Fruit fly (Drosophila melanogaster): ENCODE data around the gene CG42789.
A peak's percentile ranks its signal among the peaks of the same experiment; 100 is the strongest.

Gene CG42789

dm6 chr3R:26784108-26784507 lies at the start of gene CG42789:
Gene CG42789 (minus strand): TSS chr3R:26784208.
- TF ChIP-seq CG12605 (GFP tag; IDR thresholded peaks at IDR 0.05) (no peak), CG15710 (tag; optimal IDR thresholded peaks at IDR 0.05) (no peak), rn (GFP tag; IDR thresholded peaks at IDR 0.05) (no peak), fd96Ca (GFP tag; IDR thresholded peaks at IDR 0.05) (no peak), Pif1B (GFP tag; optimal IDR thresholded peaks at IDR 0.05) (no peak), Pif1A (GFP tag; optimal IDR thresholded peaks at IDR 0.05) (no peak), D1 (tag; optimal IDR thresholded peaks at IDR 0.05) (no peak), CG17806 (tag; optimal IDR thresholded peaks at IDR 0.05) (no peak), CG8301 (tag; optimal IDR thresholded peaks at IDR 0.05) (no peak), CG14655 (GFP tag; optimal IDR thresholded peaks at IDR 0.05) (no peak), Ets98B (GFP tag; IDR thresholded peaks at IDR 0.05) (no peak), CG34367 (tag; optimal IDR thresholded peaks at IDR 0.05) (no peak), CG32121 (GFP tag; IDR thresholded peaks at IDR 0.05) (no peak), CG13204 (GFP tag; optimal IDR thresholded peaks at IDR 0.05) (no peak), EcR (GFP tag; optimal IDR thresholded peaks at IDR 0.05) (no peak), Snoo (tag; optimal IDR thresholded peaks at IDR 0.05) (no peak), gl (tag; optimal IDR thresholded peaks at IDR 0.05) (no peak), CG4496 (GFP tag; IDR thresholded peaks at IDR 0.05) (no peak)

dm6 chr3R:26831861-26832260 lies 47.9 kb upstream of the CG42789 start:
- TF ChIP-seq Ets98B (GFP tag; IDR thresholded peaks at IDR 0.05) (peak; percentile 32; the same call in 1 of the 2 replicates), CG10348 (GFP tag; IDR thresholded peaks at IDR 0.05) (no peak), CG17806 (tag; optimal IDR thresholded peaks at IDR 0.05) (peak; percentile 80), rn (GFP tag; IDR thresholded peaks at IDR 0.05) (no peak), CG32121 (GFP tag; IDR thresholded peaks at IDR 0.05) (no peak), CG9948 (tag; optimal IDR thresholded peaks at IDR 0.05) (peak; percentile 84), CG34367 (tag; optimal IDR thresholded peaks at IDR 0.05) (peak; percentile 61), EcR (GFP tag; optimal IDR thresholded peaks at IDR 0.05) (no peak), CG15710 (tag; optimal IDR thresholded peaks at IDR 0.05) (peak; percentile 71), CG13204 (GFP tag; optimal IDR thresholded peaks at IDR 0.05) (no peak), CG8301 (tag; optimal IDR thresholded peaks at IDR 0.05) (peak; percentile 69), CG8159 (tag; optimal IDR thresholded peaks at IDR 0.05) (peak; percentile 71), Pif1A (GFP tag; optimal IDR thresholded peaks at IDR 0.05) (peak; percentile 72), CG4496 (GFP tag; IDR thresholded peaks at IDR 0.05) (no peak), CG14655 (GFP tag; optimal IDR thresholded peaks at IDR 0.05) (peak; percentile 85), Pif1B (GFP tag; optimal IDR thresholded peaks at IDR 0.05) (peak; percentile 67), gl (tag; optimal IDR thresholded peaks at IDR 0.05) (peak; percentile 38), D1 (tag; optimal IDR thresholded peaks at IDR 0.05) (no peak), Snoo (tag; optimal IDR thresholded peaks at IDR 0.05) (no peak), fd96Ca (GFP tag; IDR thresholded peaks at IDR 0.05) (0 out of 3 replicates have a peak, but pooled peaks have one; percentile 42), CG12605 (GFP tag; IDR thresholded peaks at IDR 0.05) (peak; percentile 37; the same call in 1 of the 2 replicates)

- TF ChIP-seq CG8159 (tag; optimal IDR thresholded peaks at IDR 0.05), result peak; percentile 79
- peak; percentile 38 for TF ChIP-seq D1 (tag; optimal IDR thresholded peaks at IDR 0.05)
- no peak for TF ChIP-seq EcR (GFP tag; optimal IDR thresholded peaks at IDR 0.05)
- TF ChIP-seq CG17806 (tag; optimal IDR thresholded peaks at IDR 0.05), result peak; percentile 79
- peak; percentile 72 for TF ChIP-seq Pif1B (GFP tag; optimal IDR thresholded peaks at IDR 0.05)
- TF ChIP-seq Pif1A (GFP tag; optimal IDR thresholded peaks at IDR 0.05), result peak; percentile 79
- TF ChIP-seq CG15710 (tag; optimal IDR thresholded peaks at IDR 0.05), result peak; percentile 75
- peak; percentile 83 for TF ChIP-seq fd96Ca (GFP tag; IDR thresholded peaks at IDR 0.05)
- peak; percentile 66 for TF ChIP-seq CG8301 (tag; optimal IDR thresholded peaks at IDR 0.05)
- peak; percentile 76 for TF ChIP-seq CG14655 (GFP tag; optimal IDR thresholded peaks at IDR 0.05)
- peak; percentile 61; the same call in 1 of the 2 replicates for TF ChIP-seq CG32121 (GFP tag; IDR thresholded peaks at IDR 0.05)
- TF ChIP-seq gl (tag; optimal IDR thresholded peaks at IDR 0.05), result peak; percentile 46
- 0 out of 2 replicates have a peak, but pooled peaks have one; percentile 30 for TF ChIP-seq rn (GFP tag; IDR thresholded peaks at IDR 0.05)
- TF ChIP-seq CG10348 (GFP tag; IDR thresholded peaks at IDR 0.05), result no peak
- TF ChIP-seq CG13204 (GFP tag; optimal IDR thresholded peaks at IDR 0.05), result peak; percentile 1
- peak; percentile 71 for TF ChIP-seq Ets98B (GFP tag; IDR thresholded peaks at IDR 0.05)
- TF ChIP-seq CG9948 (tag; optimal IDR thresholded peaks at IDR 0.05), result peak; percentile 69
- peak; percentile 67 for TF ChIP-seq CG4496 (GFP tag; IDR thresholded peaks at IDR 0.05)
- peak; percentile 51 for TF ChIP-seq Snoo (tag; optimal IDR thresholded peaks at IDR 0.05)
- TF ChIP-seq CG34367 (tag; optimal IDR thresholded peaks at IDR 0.05), result peak; percentile 69
- TF ChIP-seq CG12605 (GFP tag; IDR thresholded peaks at IDR 0.05), result peak; percentile 49; the same call in 1 of the 2 replicates
Measured at dm6 chr3R:26821117-26821516, 37.1 kb upstream of the CG42789 start.

DNA sequence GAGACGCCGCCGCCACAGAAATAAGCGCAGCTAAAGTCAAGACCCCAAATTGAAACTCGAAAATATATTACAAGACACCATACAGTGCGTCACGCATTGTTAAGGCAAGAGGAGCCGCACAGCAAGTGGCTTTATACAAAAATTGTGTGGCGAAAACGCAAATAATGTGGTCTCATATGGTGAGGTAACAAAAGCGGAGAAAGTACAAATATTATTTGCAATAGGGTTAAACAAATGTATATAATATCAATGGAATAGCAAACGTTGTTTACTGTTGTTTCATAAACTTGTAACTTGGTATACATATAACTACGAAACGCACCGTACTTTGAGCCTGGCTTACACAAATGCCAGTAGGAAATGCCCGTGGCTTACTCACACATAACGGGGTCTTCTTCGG lies 20.8 kb upstream of the CG42789 start:
- TF ChIP-seq CG15710 (tag; optimal IDR thresholded peaks at IDR 0.05), result no peak
- TF ChIP-seq CG14655 (GFP tag; optimal IDR thresholded peaks at IDR 0.05), result peak; percentile 56
- TF ChIP-seq CG32121 (GFP tag; IDR thresholded peaks at IDR 0.05), result no peak
- no peak for TF ChIP-seq CG34367 (tag; optimal IDR thresholded peaks at IDR 0.05)
- TF ChIP-seq CG17806 (tag; optimal IDR thresholded peaks at IDR 0.05), result no peak
- no peak for TF ChIP-seq CG4496 (GFP tag; IDR thresholded peaks at IDR 0.05)
- peak; percentile 20 for TF ChIP-seq Pif1A (GFP tag; optimal IDR thresholded peaks at IDR 0.05)
- TF ChIP-seq CG8159 (tag; optimal IDR thresholded peaks at IDR 0.05), result peak; percentile 13
- TF ChIP-seq EcR (GFP tag; optimal IDR thresholded peaks at IDR 0.05), result no peak
- TF ChIP-seq CG8301 (tag; optimal IDR thresholded peaks at IDR 0.05), result peak; percentile 47
- no peak for TF ChIP-seq fd96Ca (GFP tag; IDR thresholded peaks at IDR 0.05)
- TF ChIP-seq Snoo (tag; optimal IDR thresholded peaks at IDR 0.05), result no peak
- TF ChIP-seq CG13204 (GFP tag; optimal IDR thresholded peaks at IDR 0.05), result no peak
- no peak for TF ChIP-seq Ets98B (GFP tag; IDR thresholded peaks at IDR 0.05)
- no peak for TF ChIP-seq gl (tag; optimal IDR thresholded peaks at IDR 0.05)
- no peak for TF ChIP-seq D1 (tag; optimal IDR thresholded peaks at IDR 0.05)
- no peak for TF ChIP-seq rn (GFP tag; IDR thresholded peaks at IDR 0.05)
- TF ChIP-seq CG10348 (GFP tag; IDR thresholded peaks at IDR 0.05), result no peak
- no peak for TF ChIP-seq CG12605 (GFP tag; IDR thresholded peaks at IDR 0.05)
- no peak for TF ChIP-seq Pif1B (GFP tag; optimal IDR thresholded peaks at IDR 0.05)
- TF ChIP-seq CG9948 (tag; optimal IDR thresholded peaks at IDR 0.05), result no peak

DNA sequence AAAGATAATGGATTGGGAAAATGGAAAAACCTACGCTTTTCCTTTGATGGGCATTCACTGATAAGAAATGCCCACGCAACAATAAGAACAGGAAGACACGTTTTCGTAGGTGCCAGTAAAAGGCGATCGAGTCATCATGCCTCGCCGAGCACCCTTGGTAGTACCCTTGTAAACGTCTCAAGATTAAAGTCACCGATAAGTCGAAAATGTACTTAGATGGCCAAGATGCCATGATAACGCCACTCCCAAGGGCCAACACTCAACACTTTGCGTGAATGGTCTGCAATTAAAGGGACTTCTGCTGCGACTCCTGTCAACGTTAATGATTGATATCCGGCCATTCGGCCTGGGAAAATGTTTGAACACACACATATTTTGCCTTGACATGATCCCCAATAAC lies 19.1 kb upstream of the CG42789 start:
- TF ChIP-seq fd96Ca (GFP tag; IDR thresholded peaks at IDR 0.05) (no peak), CG15710 (tag; optimal IDR thresholded peaks at IDR 0.05) (no peak), Pif1A (GFP tag; optimal IDR thresholded peaks at IDR 0.05) (no peak)

Measured in whole organism, pupa.